Fruit fly (Drosophila melanogaster) whole organism, prepupa: ENCODE data around the gene CG9672.

Experiments
- CG3032 ChIP-seq: fragments of 200-800 bp; optimal IDR thresholded peaks from 2 replicates; lab custom pipeline; 2019; ENCODE audit warnings: missing biosample characterization, mild to moderate bottlenecking, missing genetic modification characterization, moderate library complexity
- CG31627 ChIP-seq: fragments of 200-800 bp; sonication (Bioruptor generic); optimal IDR thresholded peaks from 3 replicates; lab custom pipeline; 2016; ENCODE audit warnings: missing biosample characterization, missing genetic modification characterization
- CG8119 ChIP-seq: fragments of 200-800 bp; sonication (Bioruptor generic); IDR thresholded peaks from 3 replicates; pipeline ENCODE4 v1.3.6; 2022; ENCODE audit warnings: missing biosample characterization, missing genetic modification characterization
- CG8319 ChIP-seq: fragments of 200-800 bp; sonication (Bioruptor generic); optimal IDR thresholded peaks from 3 replicates; lab custom pipeline; 2016; ENCODE audit warnings: missing biosample characterization, missing genetic modification characterization
- Ets96B ChIP-seq: fragments of 200-800 bp; optimal IDR thresholded peaks from 2 replicates; lab custom pipeline; 2019; ENCODE audit warnings: missing biosample characterization, mild to moderate bottlenecking, missing genetic modification characterization, moderate library complexity
- Gug ChIP-seq: fragments of 200-800 bp; sonication (Bioruptor generic); IDR thresholded peaks from 2 replicates; pipeline ENCODE4 v1.3.6; 2022; ENCODE audit warnings: missing biosample characterization, missing genetic modification characterization
- Hr38 ChIP-seq: sonication (Bioruptor generic); optimal IDR thresholded peaks from 2 replicates; lab custom pipeline; 2016; ENCODE audit warnings: missing biosample characterization, missing genetic modification characterization
- Lpt ChIP-seq: fragments of 200-800 bp; sonication (Bioruptor generic); optimal IDR thresholded peaks from 3 replicates; lab custom pipeline; 2016; ENCODE audit warnings: missing biosample characterization, missing genetic modification characterization
- achi ChIP-seq: fragments of 200-800 bp; sonication (Bioruptor generic); optimal IDR thresholded peaks from 3 replicates; lab custom pipeline; 2016; ENCODE audit warnings: missing biosample characterization, missing genetic modification characterization
- dac ChIP-seq: fragments of 200-800 bp; sonication (Bioruptor generic); optimal IDR thresholded peaks from 2 replicates; lab custom pipeline; 2017; ENCODE audit warnings: missing biosample characterization, mild to moderate bottlenecking, missing genetic modification characterization
- eg ChIP-seq: fragments of 200-800 bp; sonication (Bioruptor generic); IDR thresholded peaks from 3 replicates; pipeline ENCODE4 v1.3.6; 2022; ENCODE audit warnings: missing biosample characterization, missing genetic modification characterization
- esn ChIP-seq: fragments of 200-800 bp; sonication (Bioruptor generic); optimal IDR thresholded peaks from 2 replicates; lab custom pipeline; 2016; ENCODE audit warnings: missing biosample characterization, mild to moderate bottlenecking, missing genetic modification characterization, moderate library complexity
- fd59A ChIP-seq: fragments of 200-800 bp; sonication (Bioruptor generic); optimal IDR thresholded peaks from 2 replicates; lab custom pipeline; 2017; ENCODE audit warnings: missing biosample characterization, mild to moderate bottlenecking, missing genetic modification characterization, missing genetic modification reagents
- fkh ChIP-seq: fragments of 200-800 bp; sonication (Bioruptor generic); optimal IDR thresholded peaks from 3 replicates; lab custom pipeline; 2017; ENCODE audit warnings: missing biosample characterization, mild to moderate bottlenecking, missing genetic modification characterization, moderate library complexity

DNA sequence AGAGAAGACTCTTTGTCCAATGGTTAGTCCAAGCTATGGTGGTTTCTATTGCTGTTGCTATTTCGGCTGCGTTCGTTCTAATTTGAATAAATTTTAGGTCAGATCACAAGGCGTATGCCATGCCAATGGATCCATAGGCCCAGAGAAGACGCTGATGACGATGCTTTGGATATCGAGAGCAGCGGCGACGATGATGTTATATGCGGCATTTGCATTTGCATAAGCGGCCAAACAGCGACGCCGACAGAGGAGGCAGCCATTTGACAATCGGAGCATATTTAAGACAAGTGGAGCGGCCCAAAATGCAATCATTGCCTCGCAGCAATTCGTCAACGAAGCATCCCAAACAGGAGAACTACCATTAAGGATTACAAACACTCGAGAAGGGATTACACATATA lies 28.0 kb upstream of the CG9672 start, which contains the start of gene TwdlY:
- no peak for TF ChIP-seq fd59A (GFP tag; lab: Kevin White, UChicago)
- TF ChIP-seq fkh: no peak
- no peak for TF ChIP-seq achi
- no peak for TF ChIP-seq dac (GFP tag; lab: Kevin White, UChicago)
- TF ChIP-seq esn (GFP tag; lab: Kevin White, UChicago): no peak
- TF ChIP-seq CG3032 (tag; lab: Kevin White, UChicago): no peak
- TF ChIP-seq CG31627: no peak
- TF ChIP-seq Gug (GFP tag; lab: Robert Waterston, UW): no peak
- TF ChIP-seq Lpt (GFP tag; lab: Kevin White, UChicago): no peak
- no peak for TF ChIP-seq CG8319
- no peak for TF ChIP-seq Hr38 (GFP tag; lab: Kevin White, UChicago)
- TF ChIP-seq CG8119 (GFP tag; lab: Robert Waterston, UW): no peak
- TF ChIP-seq Ets96B (tag; lab: Kevin White, UChicago): no peak
- TF ChIP-seq eg (GFP tag; lab: Robert Waterston, UW): no peak
